Worm (Caenorhabditis elegans) whole organism, midembryonic: ENCODE data around the gene chup-1.

Experiments used
- cog-1 ChIP-seq: sonication (generic microtip); optimal IDR thresholded peaks from 2 replicates; lab custom pipeline; 2016; ENCODE audit warnings: missing genetic modification characterization, missing compliant biosample characterization
- flt-1 ChIP-seq: fragments of 200-800 bp; sonication (Bioruptor generic); IDR thresholded peaks from 2 replicates; pipeline ENCODE4 v1.3.6; 2022; ENCODE audit warnings: missing genetic modification characterization, missing compliant biosample characterization
- klf-2 ChIP-seq: fragments of 200-800 bp; sonication (Bioruptor generic); conservative IDR thresholded peaks from 2 replicates; pipeline ENCODE4 v1.3.6; 2022; ENCODE audit warnings: missing genetic modification reagents, missing genetic modification characterization, missing compliant biosample characterization
- ref-1 ChIP-seq: fragments of 200-800 bp; sonication (Bioruptor generic); conservative IDR thresholded peaks from 2 replicates; pipeline ENCODE4 v1.3.6; 2022; ENCODE audit warnings: missing genetic modification reagents, missing genetic modification characterization, missing compliant biosample characterization
- tab-1 ChIP-seq: fragments of 200-800 bp; sonication (Bioruptor generic); IDR thresholded peaks from 2 replicates; pipeline ENCODE4 v1.3.6; 2022; ENCODE audit warnings: missing genetic modification characterization, missing compliant biosample characterization
- ztf-29 ChIP-seq: fragments of 200-800 bp; sonication (Bioruptor generic); IDR thresholded peaks from 2 replicates; pipeline ENCODE4 v1.3.6; 2022; ENCODE audit warnings: missing genetic modification reagents, missing genetic modification characterization, missing compliant biosample characterization

DNA sequence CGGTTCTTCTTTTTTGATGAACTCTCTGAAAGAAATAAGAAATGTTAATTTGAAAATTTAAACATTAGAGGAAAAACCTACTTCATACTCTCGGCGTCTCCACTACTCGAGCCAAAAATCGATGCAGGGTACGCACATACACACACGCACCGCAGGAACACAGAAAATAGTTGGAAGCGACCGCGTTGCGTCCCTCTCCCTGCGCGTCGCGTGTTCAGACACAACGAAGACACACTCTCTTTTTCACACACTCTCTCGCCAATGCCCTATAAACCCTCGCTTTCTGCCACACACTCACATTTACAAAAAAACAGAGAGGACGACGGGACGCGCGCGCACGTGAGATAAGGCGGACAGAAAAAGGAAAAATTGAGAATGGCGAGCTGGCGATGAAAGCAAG lies 18.9 kb downstream of the chup-1 start, which contains the start of gene R04E5.9:
- TF ChIP-seq cog-1 (tag; lab: Kevin White, UChicago) = peak; percentile 78
- TF ChIP-seq klf-2 (GFP tag; lab: Robert Waterston, UW) = no peak
- TF ChIP-seq flt-1 = 0 out of 2 replicates have a peak, but pooled peaks have one; percentile 26
- no peak for TF ChIP-seq ztf-29 (GFP tag; lab: Robert Waterston, UW)
- no peak for TF ChIP-seq tab-1
- TF ChIP-seq ref-1 (GFP tag; lab: Robert Waterston, UW) = no peak
